Fruit fly (Drosophila melanogaster): ENCODE results near the gene thoc6.

The thoc6 gene

dm6 chr3L:12162156-12162682, 31.3 kb downstream of the thoc6 start:
- TF ChIP-seq CG9139 (GFP tag; optimal IDR thresholded peaks at IDR 0.05) (no peak), CG11294 (GFP tag; IDR thresholded peaks at IDR 0.05) (no peak), CG34406 (GFP tag; optimal IDR thresholded peaks at IDR 0.05) (no peak), CG3032 (tag; optimal IDR thresholded peaks at IDR 0.05) (no peak), Hr38 (GFP tag; optimal IDR thresholded peaks at IDR 0.05) (no peak), CG16779 (tag; optimal IDR thresholded peaks at IDR 0.05) (no peak), CG11762 (GFP tag; optimal IDR thresholded peaks at IDR 0.05; ENCODE audit: insufficient read depth) (no peak), CG31627 (GFP tag; optimal IDR thresholded peaks at IDR 0.05) (no peak)

- TF ChIP-seq CG31627 (GFP tag; optimal IDR thresholded peaks at IDR 0.05) (no peak), CG10631 (GFP tag; optimal IDR thresholded peaks at IDR 0.05) (no peak), CG6163 (GFP tag; IDR thresholded peaks at IDR 0.05) (no peak), CG9139 (GFP tag; optimal IDR thresholded peaks at IDR 0.05) (no peak), CG11762 (GFP tag; optimal IDR thresholded peaks at IDR 0.05; ENCODE audit: insufficient read depth) (no peak)
Observed at dm6 chr3L:12149024-12149423, 44.5 kb downstream of the thoc6 start, which contains the start of gene CG32099. Gene CG32099, plus strand, starts transcription at chr3L:12149273.

dm6 chr3L:12146970-12147369, 46.5 kb downstream of the thoc6 start:
- no peak for TF ChIP-seq achi (GFP tag; optimal IDR thresholded peaks at IDR 0.05)

dm6 chr3L:12145709-12146694, 47.5 kb downstream of the thoc6 start, which contains the start of the genes eIF3l and Nrx-IV:
Gene eIF3l, minus strand, starts transcription at chr3L:12146097.
Gene Nrx-IV, plus strand, starts transcription at chr3L:12146519.
- TF ChIP-seq CG6854 (GFP tag; optimal IDR thresholded peaks at IDR 0.05) (peak; percentile 7), esn (GFP tag; optimal IDR thresholded peaks at IDR 0.05) (peak; percentile 16), OdsH (GFP tag; optimal IDR thresholded peaks at IDR 0.05) (no peak)

All from whole organism, prepupa.